Worm (Caenorhabditis elegans) whole organism, midembryonic: ENCODE results near the gene mrps-14.

Experiments
- T22C8.4 ChIP-seq: fragments of 200-800 bp; sonication (Bioruptor generic); IDR thresholded peaks from 2 replicates; pipeline ENCODE4 v1.3.6; 2022; ENCODE audit warnings: missing genetic modification characterization, missing compliant biosample characterization
- flt-1 ChIP-seq: fragments of 200-800 bp; sonication (Bioruptor generic); IDR thresholded peaks from 2 replicates; pipeline ENCODE4 v1.3.6; 2022; ENCODE audit warnings: missing genetic modification characterization, missing compliant biosample characterization
- ztf-23 ChIP-seq: fragments of 200-800 bp; sonication (Bioruptor generic); IDR thresholded peaks from 2 replicates; pipeline ENCODE4 v1.3.6; 2022; ENCODE audit warnings: missing genetic modification reagents, missing genetic modification characterization, missing compliant biosample characterization
- ztf-29 ChIP-seq: fragments of 200-800 bp; sonication (Bioruptor generic); IDR thresholded peaks from 2 replicates; pipeline ENCODE4 v1.3.6; 2022; ENCODE audit warnings: missing genetic modification reagents, missing genetic modification characterization, missing compliant biosample characterization

ce11 chrII:10220631-10221030 is 21.7 kb downstream of the mrps-14 start:
- TF ChIP-seq flt-1 (GFP tag; lab: Robert Waterston, UW) (no peak), ztf-29 (GFP tag; lab: Robert Waterston, UW) (no peak), ztf-23 (GFP tag; lab: Robert Waterston, UW) (no peak), T22C8.4 (GFP tag; lab: Robert Waterston, UW) (no peak)
